Worm (Caenorhabditis elegans) whole organism, late embryonic: ENCODE data around the gene C44H4.4.

Source experiments
- K09A11.1 ChIP-seq: sonication (generic microtip); optimal IDR thresholded peaks from 2 replicates; lab custom pipeline; 2017; ENCODE audit warnings: antibody characterized with exemption, mild to moderate bottlenecking, missing genetic modification characterization, missing compliant biosample characterization; ENCODE audit not compliant: insufficient read depth
- ceh-30 ChIP-seq: fragments of 150-350 bp; optimal IDR thresholded peaks from 2 replicates; lab custom pipeline; 2014; ENCODE audit warnings: missing biosample characterization, missing genetic modification characterization
- dmd-4 ChIP-seq: sonication (generic microtip); optimal IDR thresholded peaks from 2 replicates; lab custom pipeline; 2016; ENCODE audit warnings: borderline replicate concordance, missing genetic modification characterization, missing compliant biosample characterization
- dve-1 ChIP-seq: sonication (generic microtip); optimal IDR thresholded peaks from 2 replicates; lab custom pipeline; 2017; ENCODE audit warnings: antibody characterized with exemption, mild to moderate bottlenecking, missing genetic modification characterization, missing compliant biosample characterization
- fax-1 ChIP-seq: sonication (generic microtip); optimal IDR thresholded peaks from 2 replicates; lab custom pipeline; 2016; ENCODE audit warnings: missing genotype, missing genetic modification characterization, missing compliant biosample characterization
- nfya-1 ChIP-seq: sonication (generic microtip); optimal IDR thresholded peaks from 2 replicates; lab custom pipeline; 2017; ENCODE audit warnings: missing genetic modification characterization, mild to moderate bottlenecking, missing compliant biosample characterization, antibody characterized with exemption, moderate library complexity
- pha-2 ChIP-seq: sonication (generic microtip); optimal IDR thresholded peaks from 2 replicates; lab custom pipeline; 2017; ENCODE audit warnings: mild to moderate bottlenecking, missing genetic modification characterization, missing compliant biosample characterization
- sdc-2 ChIP-seq: sonication (generic microtip); optimal IDR thresholded peaks from 2 replicates; lab custom pipeline; 2016; ENCODE audit warnings: missing genotype, missing genetic modification characterization, missing compliant biosample characterization
- tbx-7 ChIP-seq: sonication (generic microtip); optimal IDR thresholded peaks from 2 replicates; lab custom pipeline; 2016; ENCODE audit warnings: missing genotype, missing genetic modification characterization, missing compliant biosample characterization

The C44H4.4 gene

DNA sequence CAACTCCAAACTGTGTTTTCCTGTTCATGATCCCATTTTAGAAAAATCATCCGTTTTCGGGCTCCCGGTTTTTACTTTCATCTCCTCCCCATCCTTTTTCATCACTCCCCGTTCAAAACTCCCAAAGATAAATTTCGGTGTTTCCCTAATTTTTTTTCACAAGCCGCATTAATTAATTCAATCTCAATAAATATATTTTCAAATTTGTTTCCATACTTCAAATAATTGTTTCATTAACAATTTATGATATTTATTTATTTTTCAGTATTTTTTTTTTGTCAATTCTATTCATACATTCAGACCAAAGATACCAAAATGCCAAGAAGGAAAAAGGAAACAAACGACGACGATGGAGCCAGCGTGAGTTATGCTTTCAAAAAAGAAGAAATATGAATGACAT, 68.4 kb downstream of the C44H4.4 start, which contains the start of gene D1025.1:
TSS of gene D1025.1 (plus strand) at position 301 of the 400 bp plus-strand sequence.
- TF ChIP-seq dve-1 (tag; lab: Kevin White, UChicago) (no peak), dmd-4 (tag; lab: Kevin White, UChicago) (no peak), sdc-2 (tag; lab: Kevin White, UChicago) (no peak), fax-1 (tag; lab: Kevin White, UChicago) (no peak), nfya-1 (tag; lab: Kevin White, UChicago) (no peak), tbx-7 (tag; lab: Kevin White, UChicago) (no peak), pha-2 (no peak), ceh-30 (tag; lab: Kevin White, UChicago) (no peak), K09A11.1 (tag; lab: Kevin White, UChicago) (no peak)
